Worm (Caenorhabditis elegans) whole organism, midembryonic: ENCODE measurements around the gene ZC443.4.

ENCODE experiments used
- T22C8.4 ChIP-seq: fragments of 200-800 bp; sonication (Bioruptor generic); IDR thresholded peaks from 2 replicates; pipeline ENCODE4 v1.3.6; 2022; ENCODE audit warnings: missing genetic modification characterization, missing compliant biosample characterization
- cog-1 ChIP-seq: sonication (generic microtip); optimal IDR thresholded peaks from 2 replicates; lab custom pipeline; 2016; ENCODE audit warnings: missing genetic modification characterization, missing compliant biosample characterization
- flt-1 ChIP-seq: fragments of 200-800 bp; sonication (Bioruptor generic); IDR thresholded peaks from 2 replicates; pipeline ENCODE4 v1.3.6; 2022; ENCODE audit warnings: missing genetic modification characterization, missing compliant biosample characterization
- klf-2 ChIP-seq: fragments of 200-800 bp; sonication (Bioruptor generic); conservative IDR thresholded peaks from 2 replicates; pipeline ENCODE4 v1.3.6; 2022; ENCODE audit warnings: missing genetic modification reagents, missing genetic modification characterization, missing compliant biosample characterization
- med-1 ChIP-seq: sonication (generic microtip); optimal IDR thresholded peaks from 2 replicates; lab custom pipeline; 2017; ENCODE audit warnings: missing genetic modification characterization, mild to moderate bottlenecking, missing compliant biosample characterization, antibody characterized with exemption, missing genetic modification reagents; ENCODE audit not compliant: insufficient read depth
- ref-1 ChIP-seq: fragments of 200-800 bp; sonication (Bioruptor generic); conservative IDR thresholded peaks from 2 replicates; pipeline ENCODE4 v1.3.6; 2022; ENCODE audit warnings: missing genetic modification reagents, missing genetic modification characterization, missing compliant biosample characterization
- tab-1 ChIP-seq: fragments of 200-800 bp; sonication (Bioruptor generic); IDR thresholded peaks from 2 replicates; pipeline ENCODE4 v1.3.6; 2022; ENCODE audit warnings: missing genetic modification characterization, missing compliant biosample characterization

ce11 chrV:12859144-12859543 is 39.5 kb upstream of the ZC443.4 start, which contains the start of gene anp-1:
- TF ChIP-seq flt-1 (GFP tag; lab: Robert Waterston, UW) (no peak), tab-1 (GFP tag; lab: Robert Waterston, UW) (no peak), cog-1 (tag; lab: Kevin White, UChicago) (no peak), med-1 (GFP tag; lab: Kevin White, UChicago) (no peak), ref-1 (GFP tag; lab: Robert Waterston, UW) (no peak), klf-2 (GFP tag; lab: Robert Waterston, UW) (no peak), T22C8.4 (no peak)
